Fruit fly (Drosophila melanogaster) whole organism, wandering third instar larva: ENCODE measurements around the gene CG33325.

Experiments
- Abd-B ChIP-seq: fragments of >200 bp; optimal IDR thresholded peaks from 2 replicates; lab custom pipeline; 2017; ENCODE audit warnings: missing biosample characterization, missing genetic modification characterization
- Dfd ChIP-seq: fragments of >200 bp; optimal IDR thresholded peaks from 2 replicates; lab custom pipeline; 2017; ENCODE audit warnings: missing biosample characterization, missing genetic modification characterization
- Myc ChIP-seq: fragments of >200 bp; optimal IDR thresholded peaks from 2 replicates; lab custom pipeline; 2017
- Rel ChIP-seq, 2 experiments: fragments of 200-800 bp; sonication (Bioruptor generic) in 1 of 2; optimal IDR thresholded peaks; 2 replicates in 1 of 2; 3 replicates in 1 of 2; lab custom pipeline; 2016 to 2019; ENCODE audit warnings: mild to moderate bottlenecking in 2 of 2, missing biosample characterization in 2 of 2, missing genetic modification characterization in 2 of 2, moderate library complexity in 1 of 2
- br ChIP-seq: fragments of 200-800 bp; sonication (Bioruptor generic); optimal IDR thresholded peaks from 2 replicates; lab custom pipeline; 2016; ENCODE audit warnings: missing biosample characterization, missing genetic modification characterization
- dmrt93B ChIP-seq: fragments of 200-800 bp; sonication (Bioruptor generic); optimal IDR thresholded peaks from 2 replicates; lab custom pipeline; 2018; ENCODE audit warnings: missing biosample characterization, mild to moderate bottlenecking, missing genetic modification characterization
- dsf ChIP-seq: sonication (Bioruptor generic); optimal IDR thresholded peaks from 2 replicates; lab custom pipeline; 2016; ENCODE audit warnings: missing biosample characterization, missing genetic modification characterization, borderline replicate concordance
- ey ChIP-seq: fragments of 200-800 bp; sonication (Bioruptor generic); optimal IDR thresholded peaks from 2 replicates; lab custom pipeline; 2016; ENCODE audit warnings: missing biosample characterization, missing genetic modification characterization
- foxo ChIP-seq, 2 experiments: fragments of 200-800 bp; sonication (Bioruptor generic); optimal IDR thresholded peaks; 2 replicates in 1 of 2; 3 replicates in 1 of 2; lab custom pipeline; 2016 to 2017; ENCODE audit warnings: missing biosample characterization in 2 of 2, missing genetic modification characterization in 2 of 2
- h ChIP-seq: fragments of 200-800 bp; sonication (Bioruptor generic); optimal IDR thresholded peaks from 3 replicates; lab custom pipeline; 2016; ENCODE audit warnings: missing biosample characterization, mild to moderate bottlenecking, missing genetic modification characterization
- jim ChIP-seq: fragments of 175-275, 200-325 bp; sonication (Bioruptor generic); optimal IDR thresholded peaks from 2 replicates; lab custom pipeline; 2016; ENCODE audit warnings: missing biosample characterization, mild to moderate bottlenecking, missing genetic modification characterization
- pan ChIP-seq: fragments of >200 bp; optimal IDR thresholded peaks from 2 replicates; lab custom pipeline; 2017
- rgr ChIP-seq: fragments of 200-800 bp; sonication (Bioruptor generic); optimal IDR thresholded peaks from 3 replicates; lab custom pipeline; 2016; ENCODE audit warnings: missing biosample characterization, mild to moderate bottlenecking, missing genetic modification characterization

dm6 chr3R:8718898-8719297, 39.1 kb upstream of the CG33325 start, which contains the start of gene CG11760:
- TF ChIP-seq jim (GFP tag; lab: Kevin White, UChicago): no peak
- no peak for TF ChIP-seq rgr (GFP tag; lab: Kevin White, UChicago)
- TF ChIP-seq Myc (lab: Kevin White, UChicago): no peak
- no peak for TF ChIP-seq dsf (GFP tag; lab: Kevin White, UChicago)
- no peak for TF ChIP-seq ey (GFP tag; lab: Kevin White, UChicago)
- TF ChIP-seq br (GFP tag; lab: Kevin White, UChicago): no peak
- TF ChIP-seq h (GFP tag; lab: Kevin White, UChicago): no peak
- no peak for TF ChIP-seq Rel (GFP tag; optimal IDR thresholded peaks at IDR 0.05; lab: Kevin White, UChicago)
- TF ChIP-seq Rel (tag; optimal IDR thresholded peaks at IDR 0.05; lab: Kevin White, UChicago): no peak
- no peak for TF ChIP-seq dmrt93B (GFP tag; lab: Kevin White, UChicago)
- no peak for TF ChIP-seq Dfd (GFP tag; lab: Kevin White, UChicago)
- no peak for TF ChIP-seq foxo (GFP tag; optimal IDR thresholded peaks at IDR 0.05; lab: Kevin White, UChicago)
- no peak for TF ChIP-seq pan (lab: Kevin White, UChicago)
- no peak for TF ChIP-seq Abd-B (GFP tag; lab: Kevin White, UChicago)
